Fruit fly (Drosophila melanogaster) S2 (cell line): ENCODE data around the gene Catsup.

Experiments
- CG8478 ChIP-seq: fragments of >200 bp; optimal IDR thresholded peaks from 2 replicates; lab custom pipeline; 2018
- CTCF ChIP-seq, 2 experiments: fragments of >200 bp; optimal IDR thresholded peaks; 2 replicates each; lab custom pipeline; 2018

DNA sequence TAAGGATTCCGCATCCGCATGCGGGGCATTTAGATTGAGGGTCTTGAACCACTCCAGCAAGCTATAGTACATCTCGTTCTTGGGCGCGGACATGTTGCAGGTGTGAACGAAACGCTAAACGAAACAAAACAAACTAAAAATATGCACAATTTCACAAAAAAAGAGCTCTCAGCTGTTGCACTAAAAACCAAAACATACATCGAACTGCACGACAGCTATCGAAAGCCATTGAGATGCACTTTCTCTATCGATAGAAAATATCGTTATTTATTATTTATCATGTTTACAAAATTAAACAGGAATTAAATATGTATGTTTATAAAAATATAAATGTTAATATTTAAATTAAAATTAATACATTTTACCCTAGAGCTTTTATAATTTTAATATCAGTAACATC, 8.4 kb upstream of the Catsup start, which contains the start of gene hook:
- TF ChIP-seq CG8478 (no peak), CTCF (optimal IDR thresholded peaks at IDR 0.05; lab: Kevin White, UChicago) (no peak)
